Worm (Caenorhabditis elegans) whole organism, young adult: ENCODE data around the gene C34E10.12.

Experiments
- B0261.1 ChIP-seq: sonication (generic microtip); optimal IDR thresholded peaks from 2 replicates; lab custom pipeline; 2016; ENCODE audit warnings: mild to moderate bottlenecking, missing genetic modification characterization, moderate library complexity, missing compliant biosample characterization
- C17E4.6 ChIP-seq: fragments of 200-800 bp; sonication (Bioruptor generic); IDR thresholded peaks from 2 replicates; pipeline ENCODE4 v1.3.6; 2022; ENCODE audit warnings: missing genetic modification reagents, missing genetic modification characterization, missing compliant biosample characterization
- D2030.7 ChIP-seq: fragments of 200-800 bp; sonication (Bioruptor generic); IDR thresholded peaks from 2 replicates; pipeline ENCODE4 v1.3.6; 2022; ENCODE audit warnings: missing genetic modification reagents, missing genetic modification characterization, missing compliant biosample characterization
- F10E7.11 ChIP-seq: sonication (generic microtip); optimal IDR thresholded peaks from 2 replicates; lab custom pipeline; 2017; ENCODE audit warnings: mild to moderate bottlenecking, missing genetic modification characterization, moderate library complexity, missing compliant biosample characterization
- F23B12.7 ChIP-seq: sonication (generic microtip); optimal IDR thresholded peaks from 2 replicates; lab custom pipeline; 2017; ENCODE audit warnings: missing genetic modification characterization, mild to moderate bottlenecking, missing compliant biosample characterization, antibody characterized with exemption, moderate library complexity; ENCODE audit not compliant: insufficient read depth
- F37B4.10 ChIP-seq: fragments of 200-800 bp; sonication (Bioruptor generic); IDR thresholded peaks from 2 replicates; pipeline ENCODE4 v1.3.6; 2022; ENCODE audit warnings: missing genetic modification characterization, missing compliant biosample characterization
- F39B2.1 ChIP-seq: fragments of 200-800 bp; sonication (Bioruptor generic); IDR thresholded peaks from 2 replicates; pipeline ENCODE4 v1.3.6; 2022; ENCODE audit warnings: missing genetic modification reagents, missing genetic modification characterization, missing compliant biosample characterization
- F49E8.2 ChIP-seq: sonication (generic microtip); optimal IDR thresholded peaks from 3 replicates; lab custom pipeline; 2017; ENCODE audit warnings: missing genetic modification characterization, mild to moderate bottlenecking, missing compliant biosample characterization, antibody characterized with exemption, moderate library complexity; ENCODE audit not compliant: insufficient read depth
- Y67H2A.10 ChIP-seq: fragments of 200-800 bp; sonication (Bioruptor generic); conservative IDR thresholded peaks from 2 replicates; pipeline ENCODE4 v1.3.6; 2022; ENCODE audit warnings: missing genetic modification reagents, missing genetic modification characterization, missing compliant biosample characterization
- Y95B8A.8 ChIP-seq: fragments of 200-800 bp; sonication (Bioruptor generic); IDR thresholded peaks from 2 replicates; pipeline ENCODE4 v1.3.6; 2022; ENCODE audit warnings: missing genetic modification reagents, missing genetic modification characterization, missing compliant biosample characterization
- ZK185.1 ChIP-seq: sonication (generic microtip); optimal IDR thresholded peaks from 2 replicates; lab custom pipeline; 2016; ENCODE audit warnings: mild to moderate bottlenecking, missing genetic modification characterization, missing compliant biosample characterization; ENCODE audit not compliant: poor library complexity, severe bottlenecking
- ama-1 ChIP-seq, 3 experiments: fragments of 150-350 bp in 1 of 3; sonication (generic microtip) in 2 of 3; optimal IDR thresholded peaks; 2 replicates each; lab custom pipeline; 2014 to 2018; ENCODE audit warnings: missing biosample characterization in 2 of 3, missing genetic modification characterization in 2 of 3, missing genetic modification reagents in 2 of 3
- aptf-2 ChIP-seq: fragments of 200-800 bp; sonication (Bioruptor generic); conservative IDR thresholded peaks from 2 replicates; pipeline ENCODE4 v1.3.6; 2022; ENCODE audit warnings: missing genetic modification reagents, missing genetic modification characterization, missing compliant biosample characterization
- egl-44 ChIP-seq: fragments of 200-800 bp; sonication (Bioruptor generic); IDR thresholded peaks from 2 replicates; pipeline ENCODE4 v1.3.6; 2022; ENCODE audit warnings: missing genetic modification reagents, missing genetic modification characterization, missing compliant biosample characterization
- egrh-3 ChIP-seq: fragments of 200-800 bp; sonication (Bioruptor generic); IDR thresholded peaks from 2 replicates; pipeline ENCODE4 v1.3.6; 2022; ENCODE audit warnings: missing genetic modification reagents, missing genetic modification characterization, missing compliant biosample characterization
- ets-4 ChIP-seq: fragments of 200-800 bp; sonication (Bioruptor generic); optimal IDR thresholded peaks from 2 replicates; lab custom pipeline; 2018; ENCODE audit warnings: mild to moderate bottlenecking, missing genetic modification characterization, missing compliant biosample characterization
- gei-17 ChIP-seq: fragments of 200-800 bp; sonication (Bioruptor generic); optimal IDR thresholded peaks from 2 replicates; lab custom pipeline; 2018; ENCODE audit warnings: mild to moderate bottlenecking, missing genetic modification characterization, missing compliant biosample characterization
- hmg-20 ChIP-seq: fragments of 200-800 bp; sonication (Bioruptor generic); IDR thresholded peaks from 2 replicates; pipeline ENCODE4 v1.3.6; 2022; ENCODE audit warnings: missing genetic modification reagents, missing genetic modification characterization, missing compliant biosample characterization
- hrde-1 ChIP-seq: sonication (generic microtip); optimal IDR thresholded peaks from 2 replicates; lab custom pipeline; 2016; ENCODE audit warnings: missing genetic modification characterization, mild to moderate bottlenecking, missing compliant biosample characterization, moderate library complexity, missing genotype, missing genetic modification reagents, borderline replicate concordance
- let-526 ChIP-seq: fragments of 200-800 bp; sonication (Bioruptor generic); IDR thresholded peaks from 2 replicates; pipeline ENCODE4 v1.3.6; 2022; ENCODE audit warnings: missing genetic modification reagents, missing genetic modification characterization, missing compliant biosample characterization
- lin-35 ChIP-seq, 3 experiments: fragments of 150-350 bp in 2 of 3; sonication (generic microtip) in 1 of 3; optimal IDR thresholded peaks; 2 replicates each; lab custom pipeline; 2014 to 2018; ENCODE audit warnings: missing biosample characterization in 3 of 3, missing genetic modification characterization in 3 of 3, missing genetic modification reagents in 3 of 3
- lin-54 ChIP-seq: fragments of 200-800 bp; sonication (Bioruptor generic); optimal IDR thresholded peaks from 2 replicates; lab custom pipeline; 2018; ENCODE audit warnings: mild to moderate bottlenecking, missing genetic modification characterization, missing compliant biosample characterization
- lir-1 ChIP-seq: fragments of 200-800 bp; sonication (Bioruptor generic); conservative IDR thresholded peaks from 2 replicates; pipeline ENCODE4 v1.3.6; 2022; ENCODE audit warnings: missing genetic modification reagents, missing genetic modification characterization, missing compliant biosample characterization
- lsl-1 ChIP-seq: fragments of 200-800 bp; sonication (Bioruptor generic); optimal IDR thresholded peaks from 2 replicates; lab custom pipeline; 2018; ENCODE audit warnings: mild to moderate bottlenecking, missing genetic modification characterization, moderate library complexity, missing compliant biosample characterization
- madf-3 ChIP-seq: fragments of 200-800 bp; sonication (Bioruptor generic); IDR thresholded peaks from 2 replicates; pipeline ENCODE4 v1.3.6; 2022; ENCODE audit warnings: missing genetic modification reagents, missing genetic modification characterization, missing compliant biosample characterization
- madf-6 ChIP-seq: fragments of 200-800 bp; sonication (Bioruptor generic); IDR thresholded peaks from 2 replicates; pipeline ENCODE4 v1.3.6; 2022; ENCODE audit warnings: missing genetic modification reagents, missing genetic modification characterization, missing compliant biosample characterization
- mcd-1 ChIP-seq: fragments of 200-800 bp; sonication (Bioruptor generic); IDR thresholded peaks from 2 replicates; pipeline ENCODE4 v1.3.6; 2022; ENCODE audit warnings: missing genetic modification reagents, missing genetic modification characterization, missing compliant biosample characterization
- mxl-1 ChIP-seq: sonication (generic microtip); optimal IDR thresholded peaks from 2 replicates; lab custom pipeline; 2016; ENCODE audit warnings: missing genetic modification characterization, missing compliant biosample characterization
- nfya-1 ChIP-seq: sonication (generic microtip); optimal IDR thresholded peaks from 2 replicates; lab custom pipeline; 2017; ENCODE audit warnings: antibody characterized with exemption, missing compliant biosample characterization, missing genetic modification characterization, borderline replicate concordance; ENCODE audit not compliant: insufficient read depth
- nhr-179 ChIP-seq: sonication (generic microtip); optimal IDR thresholded peaks from 2 replicates; lab custom pipeline; 2016; ENCODE audit warnings: mild to moderate bottlenecking, missing genetic modification characterization, missing compliant biosample characterization
- nhr-27 ChIP-seq: fragments of 200-800 bp; sonication (Bioruptor generic); optimal IDR thresholded peaks from 2 replicates; lab custom pipeline; 2018; ENCODE audit warnings: mild to moderate bottlenecking, missing genetic modification characterization, moderate library complexity, missing compliant biosample characterization
- rec-8 ChIP-seq, 2 experiments: sonication (generic microtip); optimal IDR thresholded peaks; 2 replicates each; lab custom pipeline; 2016; ENCODE audit warnings: mild to moderate bottlenecking in 2 of 2, missing genetic modification characterization in 2 of 2, missing genetic modification reagents in 2 of 2, missing genotype in 2 of 2, missing biosample characterization in 1 of 2, missing compliant biosample characterization in 1 of 2, moderate library complexity in 1 of 2
- repo-1 ChIP-seq: sonication (generic microtip); optimal IDR thresholded peaks from 2 replicates; lab custom pipeline; 2017; ENCODE audit warnings: mild to moderate bottlenecking, missing genetic modification characterization, missing compliant biosample characterization
- snpc-1.1 ChIP-seq: sonication (generic microtip); optimal IDR thresholded peaks from 2 replicates; lab custom pipeline; 2017; ENCODE audit warnings: missing genetic modification characterization, mild to moderate bottlenecking, missing compliant biosample characterization, antibody characterized with exemption, moderate library complexity, missing genotype, missing genetic modification reagents; ENCODE audit not compliant: insufficient read depth
- snpc-1.3 ChIP-seq: sonication (generic microtip); optimal IDR thresholded peaks from 2 replicates; lab custom pipeline; 2017; ENCODE audit warnings: missing genetic modification characterization, mild to moderate bottlenecking, missing compliant biosample characterization, antibody characterized with exemption, moderate library complexity, missing genotype, missing genetic modification reagents; ENCODE audit not compliant: insufficient read depth
- sptf-2 ChIP-seq: fragments of 200-800 bp; sonication (Bioruptor generic); optimal IDR thresholded peaks from 2 replicates; lab custom pipeline; 2018; ENCODE audit warnings: mild to moderate bottlenecking, missing genetic modification characterization, missing compliant biosample characterization
- tbp1 ChIP-seq: fragments of 200-800 bp; sonication (Bioruptor generic); optimal IDR thresholded peaks from 2 replicates; lab custom pipeline; 2018; ENCODE audit warnings: mild to moderate bottlenecking, missing genetic modification characterization, missing compliant biosample characterization
- tbx-9 ChIP-seq: sonication (generic microtip); optimal IDR thresholded peaks from 2 replicates; lab custom pipeline; 2016; ENCODE audit warnings: borderline replicate concordance, missing genetic modification characterization, inconsistent platforms, missing compliant biosample characterization
- tlf-1 ChIP-seq: fragments of 200-800 bp; sonication (Bioruptor generic); optimal IDR thresholded peaks from 2 replicates; lab custom pipeline; 2018; ENCODE audit warnings: mild to moderate bottlenecking, missing genetic modification characterization, missing compliant biosample characterization
- unc-62 ChIP-seq: fragments of 150-350 bp; optimal IDR thresholded peaks from 2 replicates; lab custom pipeline; 2014; ENCODE audit warnings: missing biosample characterization, missing genetic modification reagents, missing genetic modification characterization
- ztf-18 ChIP-seq: sonication (generic microtip); optimal IDR thresholded peaks from 2 replicates; lab custom pipeline; 2016; ENCODE audit warnings: missing genotype, mild to moderate bottlenecking, missing genetic modification characterization, missing compliant biosample characterization
- ztf-3 ChIP-seq: fragments of 200-800 bp; sonication (Bioruptor generic); optimal IDR thresholded peaks from 2 replicates; lab custom pipeline; 2018; ENCODE audit warnings: mild to moderate bottlenecking, missing genetic modification characterization, missing compliant biosample characterization

C34E10.12 gene

DNA sequence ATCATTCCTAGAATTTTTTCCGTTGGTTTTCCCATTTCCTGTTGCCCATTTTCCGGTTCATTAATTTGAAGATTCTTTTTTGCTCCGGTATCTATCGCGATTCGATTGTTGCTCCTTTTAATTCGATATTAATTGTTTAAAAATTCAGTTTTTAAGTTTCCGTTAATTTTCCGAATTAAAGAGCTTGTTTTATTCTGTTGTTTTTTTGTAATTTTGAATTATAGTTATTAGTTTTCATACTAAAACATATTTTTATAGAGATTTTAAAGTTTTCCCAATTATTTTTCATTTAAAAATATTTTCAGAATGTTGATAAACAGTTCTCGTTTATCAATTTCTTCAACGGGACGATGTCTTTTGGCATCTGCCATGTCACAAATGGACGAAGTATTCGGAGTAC lies 6.6 kb upstream of the C34E10.12 start, which contains the start of gene mrps-26:
TSS of gene mrps-26 (plus strand) at position 301 of the 400 bp plus-strand sequence.
- TF ChIP-seq nfya-1 (tag; lab: Kevin White, UChicago) (no peak), lin-35 (GFP tag; optimal IDR thresholded peaks at IDR 0.05; lab: Kevin White, UChicago) (peak in 1 of 3 experiments; percentile 1)

DNA sequence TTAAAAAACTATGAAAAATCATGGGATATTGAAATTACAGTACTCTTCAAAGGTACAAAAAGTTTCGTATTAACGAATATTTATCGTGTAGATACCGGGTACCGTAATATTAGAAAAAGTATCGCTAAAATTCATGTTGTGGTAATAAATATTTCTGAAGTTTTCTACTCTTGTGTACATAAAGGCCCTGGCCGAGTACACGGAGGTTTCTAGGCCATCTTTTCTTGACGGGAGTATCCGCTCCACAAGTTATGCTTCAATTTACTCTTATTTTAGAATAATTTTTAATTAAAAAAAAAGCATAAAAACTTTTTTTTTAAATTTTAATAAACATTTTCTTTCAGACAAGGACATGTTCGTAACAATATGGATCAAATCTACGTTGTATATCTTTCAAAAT lies 5.5 kb upstream of the C34E10.12 start:
- no peak for TF ChIP-seq tbx-9 (tag; lab: Kevin White, UChicago)
- TF ChIP-seq F49E8.2 = no peak
- no peak for TF ChIP-seq tlf-1 (GFP tag; lab: Kevin White, UChicago)
- TF ChIP-seq snpc-1.1 (tag; lab: Kevin White, UChicago) = no peak
- TF ChIP-seq ztf-18 (tag; lab: Kevin White, UChicago) = no peak
- no peak for TF ChIP-seq lin-54 (GFP tag; lab: Kevin White, UChicago)
- no peak for TF ChIP-seq lsl-1 (GFP tag; lab: Kevin White, UChicago)
- no peak for TF ChIP-seq rec-8 (tag; optimal IDR thresholded peaks at IDR 0.05; lab: Kevin White, UChicago)
- no peak for TF ChIP-seq F37B4.10 (GFP tag; lab: Robert Waterston, UW)
- TF ChIP-seq F39B2.1 = no peak
- TF ChIP-seq sptf-2 (GFP tag; lab: Kevin White, UChicago) = no peak
- TF ChIP-seq repo-1 (tag; lab: Kevin White, UChicago) = no peak
- no peak for TF ChIP-seq aptf-2
- TF ChIP-seq nhr-179 (tag; lab: Kevin White, UChicago) = no peak
- TF ChIP-seq egl-44 = no peak
- no peak for TF ChIP-seq madf-3
- TF ChIP-seq Y67H2A.10 (GFP tag; lab: Robert Waterston, UW) = no peak
- no peak for TF ChIP-seq lin-35 (GFP tag; optimal IDR thresholded peaks at IDR 0.05; lab: Kevin White, UChicago)
- no peak for TF ChIP-seq ama-1 (optimal IDR thresholded peaks at IDR 0.05; lab: Kevin White, UChicago)
- TF ChIP-seq ama-1 (GFP tag; optimal IDR thresholded peaks at IDR 0.05; lab: Kevin White, UChicago) = no peak
- no peak for TF ChIP-seq F10E7.11 (tag; lab: Kevin White, UChicago)

DNA sequence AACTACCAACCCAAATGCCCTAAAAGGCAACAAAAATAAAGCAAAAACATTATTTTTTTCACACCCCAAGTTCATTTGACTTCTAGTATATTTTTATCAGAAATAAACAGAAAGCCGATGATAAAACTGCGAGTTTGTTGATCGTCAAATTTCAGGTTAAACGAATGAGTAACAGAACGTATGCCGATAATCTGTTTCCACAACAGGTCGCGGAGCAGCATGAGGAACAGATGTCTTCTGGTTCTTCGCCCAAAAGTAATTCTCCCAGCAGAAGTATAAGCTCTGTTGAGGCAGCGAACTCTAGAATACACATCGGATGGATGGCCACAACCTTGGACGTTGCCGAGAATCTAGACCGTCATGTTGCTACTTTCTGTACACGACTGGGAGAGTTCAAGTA lies 2.7 kb upstream of the C34E10.12 start, which contains the start of gene prmt-5:
TSS of gene prmt-5 (plus strand) at position 141 of the 400 bp plus-strand sequence.
- TF ChIP-seq mcd-1 (GFP tag; lab: Robert Waterston, UW) (peak; percentile 64), mxl-1 (tag; lab: Kevin White, UChicago) (no peak), tlf-1 (GFP tag; lab: Kevin White, UChicago) (peak; percentile 89), nhr-27 (tag; lab: Kevin White, UChicago) (peak; percentile 73), madf-6 (GFP tag; lab: Robert Waterston, UW) (peak; percentile 84), lsl-1 (GFP tag; lab: Kevin White, UChicago) (peak; percentile 44), aptf-2 (no peak), Y67H2A.10 (GFP tag; lab: Robert Waterston, UW) (no peak), ama-1 (optimal IDR thresholded peaks at IDR 0.05; lab: Kevin White, UChicago) (peak; percentile 91), ama-1 (GFP tag; optimal IDR thresholded peaks at IDR 0.05; lab: Kevin White, UChicago) (peak; percentile 56 to 61), unc-62 (GFP tag; lab: Kevin White, UChicago) (no peak), gei-17 (no peak), ztf-3 (GFP tag; lab: Kevin White, UChicago) (peak; percentile 73), hrde-1 (tag; lab: Kevin White, UChicago) (peak; percentile 84), ets-4 (GFP tag; lab: Kevin White, UChicago) (peak; percentile 9), D2030.7 (peak; percentile 47), B0261.1 (tag; lab: Kevin White, UChicago) (peak; percentile 22), C17E4.6 (no peak), F23B12.7 (tag; lab: Kevin White, UChicago) (no peak), tbp1 (GFP tag; lab: Kevin White, UChicago) (peak; percentile 52), ZK185.1 (tag; lab: Kevin White, UChicago) (peak; percentile 42), nfya-1 (tag; lab: Kevin White, UChicago) (no peak), lir-1 (GFP tag; lab: Robert Waterston, UW) (no peak), tbx-9 (tag; lab: Kevin White, UChicago) (peak; percentile 26), hmg-20 (peak; percentile 70), Y95B8A.8 (peak; percentile 79; the same call in 1 of the 2 replicates), let-526 (GFP tag; lab: Robert Waterston, UW) (peak; percentile 78), egrh-3 (no peak), snpc-1.3 (tag; lab: Kevin White, UChicago) (peak; percentile 68)
